Worm (Caenorhabditis elegans): ENCODE data around the gene T01C3.11.

Gene T01C3.11

ce11 chrV:14999485-15000023, at the start of gene T01C3.11:
Gene T01C3.11 (plus strand): TSS chrV:14999535.
- TF ChIP-seq zfp-3 (GFP tag; conservative IDR thresholded peaks at IDR 0.05) (0 out of 2 replicates have a peak, but pooled peaks have one; percentile 19), lin-15B (tag; optimal IDR thresholded peaks at IDR 0.05) (no peak), Y48G9A.11 (GFP tag; IDR thresholded peaks at IDR 0.05) (peak; percentile 63; the same call in 1 of the 2 replicates), Y105C5A.15 (GFP tag; IDR thresholded peaks at IDR 0.05) (0 out of 2 replicates have a peak, but pooled peaks have one; percentile 20), lin-38 (GFP tag; IDR thresholded peaks at IDR 0.05) (peak; percentile 54), nhr-25 (tag; optimal IDR thresholded peaks at IDR 0.05; ENCODE audit: borderline replicate concordance, insufficient read depth) (no peak), snpc-1.2 (GFP tag; IDR thresholded peaks at IDR 0.05) (0 out of 2 replicates have a peak, but pooled peaks have one; percentile 35)

ce11 chrV:14954633-14955032, 44.7 kb upstream of the T01C3.11 start, which contains the start of gene C30G7.5:
Gene C30G7.5 (minus strand): TSS chrV:14954733.
- TF ChIP-seq nhr-48 (tag; optimal IDR thresholded peaks at IDR 0.05) (no peak), hmg-1.1 (GFP tag; IDR thresholded peaks at IDR 0.05) (no peak), F37D6.2 (tag; optimal IDR thresholded peaks at IDR 0.05) (no peak), attf-4 (tag; optimal IDR thresholded peaks at IDR 0.05) (no peak), arid-1 (GFP tag; conservative IDR thresholded peaks at IDR 0.05) (no peak), dmd-6 (GFP tag; IDR thresholded peaks at IDR 0.05) (no peak), pqm-1 (tag; optimal IDR thresholded peaks at IDR 0.05) (no peak), snpc-4 (tag; optimal IDR thresholded peaks at IDR 0.05) (no peak), nhr-28 (tag; optimal IDR thresholded peaks at IDR 0.05) (no peak)

ce11 chrV:14955676-14956075, 43.7 kb upstream of the T01C3.11 start, which contains the start of gene F02D8.9:
Gene F02D8.9 (minus strand): TSS chrV:14955776.
- TF ChIP-seq nhr-25 (tag; optimal IDR thresholded peaks at IDR 0.05; ENCODE audit: borderline replicate concordance, insufficient read depth) (no peak), dpl-1 (GFP tag; optimal IDR thresholded peaks at IDR 0.05) (no peak)

ce11 chrV:14971136-14971535, 28.2 kb upstream of the T01C3.11 start, which contains the start of gene nlp-59:
Gene nlp-59 (plus strand): TSS chrV:14971436.
- TF ChIP-seq F10B5.3 (tag; optimal IDR thresholded peaks at IDR 0.05) (no peak), hlh-30 (tag; optimal IDR thresholded peaks at IDR 0.05; ENCODE audit: insufficient read depth) (no peak), egl-43 (GFP tag; IDR thresholded peaks at IDR 0.05) (no peak), daf-16 (GFP tag; optimal IDR thresholded peaks at IDR 0.05) (no peak), daf-16 (tag; optimal IDR thresholded peaks at IDR 0.05) (no peak), lin-15B (tag; optimal IDR thresholded peaks at IDR 0.05) (no peak), T20F7.1 (GFP tag; optimal IDR thresholded peaks at IDR 0.05) (no peak), nhr-25 (tag; optimal IDR thresholded peaks at IDR 0.05; ENCODE audit: borderline replicate concordance, insufficient read depth) (no peak), mdl-1 (tag; optimal IDR thresholded peaks at IDR 0.05) (no peak), nhr-41 (GFP tag; IDR thresholded peaks at IDR 0.05) (no peak), zfp-2 (tag; optimal IDR thresholded peaks at IDR 0.05) (no peak), dmd-9 (GFP tag; IDR thresholded peaks at IDR 0.05) (no peak), mep-1 (tag; optimal IDR thresholded peaks at IDR 0.05) (no peak), D1046.2 (GFP tag; IDR thresholded peaks at IDR 0.05) (no peak), lir-3 (tag; optimal IDR thresholded peaks at IDR 0.05) (no peak), dpl-1 (GFP tag; optimal IDR thresholded peaks at IDR 0.05) (no peak), nhr-48 (tag; optimal IDR thresholded peaks at IDR 0.05) (no peak), php-3 (GFP tag; IDR thresholded peaks at IDR 0.05) (no peak), nhr-42 (GFP tag; IDR thresholded peaks at IDR 0.05) (no peak), sdz-12 (GFP tag; optimal IDR thresholded peaks at IDR 0.05) (no peak)
